Worm (Caenorhabditis elegans): ENCODE results near the gene F30B5.11.

Gene F30B5.11

DNA sequence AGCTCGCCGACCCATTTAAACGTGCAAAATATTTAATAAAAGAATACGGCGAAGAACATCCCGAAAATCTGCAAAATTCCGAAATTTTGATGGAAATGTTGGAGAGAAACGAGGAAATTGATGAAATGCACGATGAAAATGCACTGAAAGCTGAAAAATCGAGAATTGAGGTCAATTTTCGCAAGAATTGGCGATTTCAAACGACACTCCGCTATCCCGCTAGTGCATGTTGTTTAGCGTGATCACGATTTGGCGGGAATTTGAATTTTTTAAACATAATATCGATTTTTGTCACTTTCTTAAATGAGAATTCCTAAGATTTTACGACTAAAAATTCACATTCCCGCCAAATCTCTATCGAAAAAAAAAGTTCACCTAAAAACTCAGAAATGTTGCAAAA is 42.3 kb downstream of the F30B5.11 start:
- TF ChIP-seq gmeb-1 (tag; optimal IDR thresholded peaks at IDR 0.05): no peak
- no peak for TF ChIP-seq lin-39 (tag; optimal IDR thresholded peaks at IDR 0.05)
- no peak for TF ChIP-seq alr-1 (tag; optimal IDR thresholded peaks at IDR 0.05)
- TF ChIP-seq sma-9 (GFP tag; optimal IDR thresholded peaks at IDR 0.05): no peak
- no peak for TF ChIP-seq sma-9 (tag; optimal IDR thresholded peaks at IDR 0.05)
- no peak for TF ChIP-seq dmd-4 (tag; optimal IDR thresholded peaks at IDR 0.05)
- TF ChIP-seq nhr-21 (tag; optimal IDR thresholded peaks at IDR 0.05): no peak
- TF ChIP-seq mdl-1 (tag; optimal IDR thresholded peaks at IDR 0.05): no peak
- TF ChIP-seq peb-1 (tag; optimal IDR thresholded peaks at IDR 0.05): no peak
- no peak for TF ChIP-seq ceh-82 (tag; optimal IDR thresholded peaks at IDR 0.05)
- no peak for TF ChIP-seq mbf-1 (tag; optimal IDR thresholded peaks at IDR 0.05)
- TF ChIP-seq elt-1 (tag; optimal IDR thresholded peaks at IDR 0.05): no peak
- no peak for TF ChIP-seq lin-13 (GFP tag; optimal IDR thresholded peaks at IDR 0.05)
- no peak for TF ChIP-seq unc-55 (GFP tag; optimal IDR thresholded peaks at IDR 0.05)
- no peak for TF ChIP-seq unc-62 (GFP tag; optimal IDR thresholded peaks at IDR 0.05)
- no peak for TF ChIP-seq nhr-77 (tag; optimal IDR thresholded peaks at IDR 0.05)
- no peak for TF ChIP-seq zag-1 (tag; optimal IDR thresholded peaks at IDR 0.05)
- TF ChIP-seq crh-2 (tag; optimal IDR thresholded peaks at IDR 0.05): no peak

DNA sequence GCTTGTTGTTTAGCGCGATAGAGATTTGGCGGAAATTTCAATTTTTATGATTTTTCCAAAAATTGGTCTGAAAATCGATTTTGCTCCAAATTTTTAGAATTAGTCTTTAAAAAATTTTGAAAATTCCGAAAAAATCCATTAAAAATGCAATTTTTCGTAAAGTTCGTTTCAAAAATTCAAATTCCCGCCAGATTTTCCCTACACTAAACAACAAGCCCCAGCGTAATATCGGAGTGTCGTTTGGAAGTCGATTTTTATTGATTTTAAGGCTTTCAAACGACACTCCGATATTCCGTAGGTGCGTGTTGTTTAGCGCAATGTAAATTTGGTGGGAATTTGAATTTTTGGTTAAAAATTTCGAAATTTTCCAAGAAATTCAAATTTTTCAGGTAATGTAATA is 43.2 kb downstream of the F30B5.11 start:
- no peak for TF ChIP-seq ZK546.5 (tag; optimal IDR thresholded peaks at IDR 0.05)
- no peak for TF ChIP-seq nhr-21 (tag; optimal IDR thresholded peaks at IDR 0.05)
- TF ChIP-seq nhr-25 (tag; optimal IDR thresholded peaks at IDR 0.05): no peak

DNA sequence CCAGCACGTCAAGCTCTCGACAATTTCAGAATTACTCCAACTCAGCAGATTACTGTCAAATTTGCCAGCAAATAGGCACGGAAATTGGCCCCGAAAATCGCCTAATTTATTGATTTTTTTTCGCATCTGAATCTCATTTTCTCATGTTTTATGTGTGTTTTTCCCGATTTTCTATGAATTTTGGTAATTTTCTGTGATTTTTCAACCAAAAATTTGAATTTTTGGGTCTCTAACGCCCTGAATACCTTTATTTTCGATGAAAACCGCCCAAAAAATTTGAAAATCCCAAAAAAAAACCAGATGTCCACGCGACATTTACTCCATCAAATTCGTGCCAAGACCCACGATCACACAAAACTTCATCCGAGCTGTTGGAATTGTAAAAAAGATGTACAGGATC is 43.8 kb downstream of the F30B5.11 start, which contains the start of gene dnj-15:
Gene dnj-15, plus strand, starts transcription at position 301 of the 400 bp plus-strand sequence.
- TF ChIP-seq lin-11 (tag; optimal IDR thresholded peaks at IDR 0.05) (no peak), nhr-25 (tag; optimal IDR thresholded peaks at IDR 0.05) (no peak), nhr-129 (tag; optimal IDR thresholded peaks at IDR 0.05) (no peak), ceh-16 (tag; optimal IDR thresholded peaks at IDR 0.05) (no peak), ztf-1 (GFP tag; conservative IDR thresholded peaks at IDR 0.05) (no peak), aly-2 (tag; optimal IDR thresholded peaks at IDR 0.05) (no peak), nhr-237 (tag; optimal IDR thresholded peaks at IDR 0.05) (no peak), nhr-11 (tag; optimal IDR thresholded peaks at IDR 0.05) (no peak), zag-1 (tag; optimal IDR thresholded peaks at IDR 0.05) (no peak), sma-3 (GFP tag; optimal IDR thresholded peaks at IDR 0.05) (no peak), nhr-21 (tag; optimal IDR thresholded peaks at IDR 0.05) (no peak), lsy-2 (tag; optimal IDR thresholded peaks at IDR 0.05) (no peak), unc-39 (tag; optimal IDR thresholded peaks at IDR 0.05) (no peak)

DNA sequence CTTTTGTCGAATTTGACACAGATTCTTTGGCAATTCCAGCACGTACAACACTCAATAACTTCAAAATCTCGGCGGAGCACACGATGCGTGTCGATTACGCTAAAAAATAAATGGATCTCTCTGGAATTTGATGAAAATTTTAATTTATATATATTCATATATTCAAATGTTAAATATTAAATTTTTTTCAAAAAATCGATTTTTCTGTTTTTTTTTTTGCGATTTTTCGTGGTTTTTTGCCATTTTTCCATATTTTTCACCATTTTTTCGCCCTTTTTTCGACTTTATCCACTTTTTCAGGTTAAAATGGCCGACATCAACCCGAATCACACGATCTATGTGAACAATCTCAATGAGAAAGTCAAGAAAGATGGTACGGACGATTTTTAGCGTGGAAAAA is 46.1 kb downstream of the F30B5.11 start, which contains the start of gene rnp-3:
Gene rnp-3, plus strand, starts transcription at position 301 of the 400 bp plus-strand sequence.
- no peak for TF ChIP-seq blmp-1 (tag; optimal IDR thresholded peaks at IDR 0.05; ENCODE audit: insufficient read depth)
- no peak for TF ChIP-seq nhr-10 (tag; optimal IDR thresholded peaks at IDR 0.05)
- TF ChIP-seq peb-1 (tag; optimal IDR thresholded peaks at IDR 0.05): no peak
- no peak for TF ChIP-seq ama-1 (optimal IDR thresholded peaks at IDR 0.05)
- TF ChIP-seq skn-1 (tag; optimal IDR thresholded peaks at IDR 0.05): no peak
- TF ChIP-seq sma-9 (GFP tag; optimal IDR thresholded peaks at IDR 0.05): no peak
- TF ChIP-seq sma-9 (tag; optimal IDR thresholded peaks at IDR 0.05): no peak
- TF ChIP-seq mdl-1 (tag; optimal IDR thresholded peaks at IDR 0.05): no peak
- no peak for TF ChIP-seq nhr-237 (tag; optimal IDR thresholded peaks at IDR 0.05)

DNA sequence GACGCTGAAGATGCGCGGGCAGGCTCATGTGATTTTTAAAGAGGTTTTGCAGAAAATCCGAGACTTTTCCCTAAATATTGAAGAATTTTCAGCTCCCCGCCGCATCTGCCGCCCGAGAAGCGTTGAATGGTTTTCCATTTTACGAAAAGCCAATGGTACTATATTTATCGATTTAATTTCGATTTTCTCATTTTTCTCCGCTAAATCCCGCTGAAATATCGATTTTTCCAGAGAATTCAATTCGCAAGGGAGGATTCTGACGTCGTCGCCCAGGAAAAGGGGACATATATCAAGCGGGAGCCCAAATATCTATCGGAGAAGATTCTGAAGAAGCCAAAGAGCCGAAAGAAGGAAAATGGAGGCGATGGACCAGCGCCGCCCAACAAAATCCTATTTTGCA is 47.6 kb downstream of the F30B5.11 start:
- TF ChIP-seq peb-1 (tag; optimal IDR thresholded peaks at IDR 0.05) (no peak), sem-4 (tag; optimal IDR thresholded peaks at IDR 0.05) (no peak), unc-62 (GFP tag; optimal IDR thresholded peaks at IDR 0.05) (no peak), Y55F3AM.14 (GFP tag; optimal IDR thresholded peaks at IDR 0.05) (no peak), C34F6.9 (tag; optimal IDR thresholded peaks at IDR 0.05) (no peak), lsy-2 (tag; optimal IDR thresholded peaks at IDR 0.05) (no peak), elt-3 (tag; optimal IDR thresholded peaks at IDR 0.05) (no peak), nhr-6 (tag; optimal IDR thresholded peaks at IDR 0.05) (no peak), nhr-77 (tag; optimal IDR thresholded peaks at IDR 0.05) (no peak), aly-2 (tag; optimal IDR thresholded peaks at IDR 0.05) (no peak), nhr-11 (tag; optimal IDR thresholded peaks at IDR 0.05) (no peak), nhr-10 (tag; optimal IDR thresholded peaks at IDR 0.05) (no peak)

Data from whole organism, L2 larva.